Worm (Caenorhabditis elegans) whole organism, mixed stage, embryonic: Measurements from ENCODE around the gene cnep-1.

ENCODE experiments used
- nhr-12 ChIP-seq: fragments of 150-350 bp; optimal IDR thresholded peaks from 2 replicates; lab custom pipeline; 2014; ENCODE audit warnings: missing biosample characterization, missing genetic modification characterization
- ztf-11 ChIP-seq: fragments of 150-350 bp; optimal IDR thresholded peaks from 2 replicates; lab custom pipeline; 2014; ENCODE audit warnings: missing biosample characterization, missing genetic modification characterization

DNA sequence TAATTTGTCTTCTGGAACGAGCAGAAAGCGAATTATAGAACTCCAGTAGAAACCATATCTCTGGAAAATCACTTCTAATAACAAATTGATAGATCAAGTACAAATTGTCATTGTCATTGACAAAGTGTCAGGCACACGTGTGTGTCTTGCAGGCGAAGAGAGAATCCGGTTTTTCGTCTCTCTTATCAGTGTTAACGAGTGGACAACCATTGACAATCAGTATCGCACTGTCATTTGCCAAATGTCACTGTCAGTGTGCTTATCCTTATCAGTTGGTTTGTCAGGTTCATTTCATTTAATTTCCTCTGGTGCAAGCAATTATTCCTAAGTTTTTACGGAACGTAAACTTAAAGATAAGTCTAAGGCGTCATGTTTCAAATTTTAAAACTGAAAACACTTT, 36.6 kb upstream of the cnep-1 start:
- TF ChIP-seq nhr-12 (tag; lab: Kevin White, UChicago) (no peak), ztf-11 (tag; lab: Kevin White, UChicago) (no peak)
